Worm (Caenorhabditis elegans) whole organism, young adult: ENCODE results near the gene R08C7.1.

Experiments used
- B0261.1 ChIP-seq: sonication (generic microtip); optimal IDR thresholded peaks from 2 replicates; lab custom pipeline; 2016; ENCODE audit warnings: mild to moderate bottlenecking, missing genetic modification characterization, moderate library complexity, missing compliant biosample characterization
- C06A6.2 ChIP-seq: fragments of 200-800 bp; sonication (Bioruptor generic); conservative IDR thresholded peaks from 2 replicates; pipeline ENCODE4 v1.3.6; 2022; ENCODE audit warnings: missing genetic modification characterization, missing compliant biosample characterization
- C17E4.6 ChIP-seq: fragments of 200-800 bp; sonication (Bioruptor generic); IDR thresholded peaks from 2 replicates; pipeline ENCODE4 v1.3.6; 2022; ENCODE audit warnings: missing genetic modification reagents, missing genetic modification characterization, missing compliant biosample characterization
- F22D6.2 ChIP-seq: sonication (generic microtip); optimal IDR thresholded peaks from 2 replicates; lab custom pipeline; 2016; ENCODE audit warnings: mild to moderate bottlenecking, missing genetic modification characterization, missing compliant biosample characterization
- F33H1.4 ChIP-seq: fragments of 200-800 bp; sonication (Bioruptor generic); IDR thresholded peaks from 2 replicates; pipeline ENCODE4 v1.3.6; 2022; ENCODE audit warnings: missing genetic modification reagents, missing genetic modification characterization, missing compliant biosample characterization
- F49E8.2 ChIP-seq: sonication (generic microtip); optimal IDR thresholded peaks from 3 replicates; lab custom pipeline; 2017; ENCODE audit warnings: missing genetic modification characterization, mild to moderate bottlenecking, missing compliant biosample characterization, antibody characterized with exemption, moderate library complexity; ENCODE audit not compliant: insufficient read depth
- F52B5.7 ChIP-seq: sonication (generic microtip); optimal IDR thresholded peaks from 2 replicates; lab custom pipeline; 2016; ENCODE audit warnings: mild to moderate bottlenecking, missing genetic modification characterization, missing compliant biosample characterization
- K11D2.4 ChIP-seq: fragments of 200-800 bp; sonication (Bioruptor generic); IDR thresholded peaks from 2 replicates; pipeline ENCODE4 v1.3.6; 2022; ENCODE audit warnings: missing genetic modification reagents, missing genetic modification characterization, missing compliant biosample characterization
- K12H6.12 ChIP-seq: fragments of 200-800 bp; sonication (Bioruptor generic); optimal IDR thresholded peaks from 2 replicates; lab custom pipeline; 2018; ENCODE audit warnings: mild to moderate bottlenecking, missing genetic modification characterization, missing compliant biosample characterization
- Y53F4B.3 ChIP-seq: fragments of 200-800 bp; sonication (Bioruptor generic); IDR thresholded peaks from 2 replicates; pipeline ENCODE4 v1.3.6; 2022; ENCODE audit warnings: missing genetic modification reagents, missing genetic modification characterization, missing compliant biosample characterization
- Y95B8A.8 ChIP-seq: fragments of 200-800 bp; sonication (Bioruptor generic); IDR thresholded peaks from 2 replicates; pipeline ENCODE4 v1.3.6; 2022; ENCODE audit warnings: missing genetic modification reagents, missing genetic modification characterization, missing compliant biosample characterization
- aptf-3 ChIP-seq: fragments of 200-800 bp; sonication (Bioruptor generic); IDR thresholded peaks from 2 replicates; pipeline ENCODE4 v1.3.6; 2022; ENCODE audit warnings: missing genetic modification characterization, missing compliant biosample characterization
- atf-7 ChIP-seq: sonication (generic microtip); optimal IDR thresholded peaks from 2 replicates; lab custom pipeline; 2017; ENCODE audit warnings: mild to moderate bottlenecking, missing genetic modification characterization, missing compliant biosample characterization
- athp-1 ChIP-seq: sonication (generic microtip); optimal IDR thresholded peaks from 2 replicates; lab custom pipeline; 2017; ENCODE audit warnings: mild to moderate bottlenecking, missing genetic modification characterization, missing compliant biosample characterization
- attf-3 ChIP-seq: fragments of 200-800 bp; sonication (Bioruptor generic); conservative IDR thresholded peaks from 2 replicates; pipeline ENCODE4 v1.3.6; 2022; ENCODE audit warnings: missing genetic modification reagents, missing genetic modification characterization, missing compliant biosample characterization
- attf-5 ChIP-seq: fragments of 200-800 bp; sonication (Bioruptor generic); optimal IDR thresholded peaks from 2 replicates; lab custom pipeline; 2018; ENCODE audit warnings: mild to moderate bottlenecking, missing genetic modification characterization, missing compliant biosample characterization
- cebp-2 ChIP-seq: fragments of 200-800 bp; sonication (Bioruptor generic); IDR thresholded peaks from 2 replicates; pipeline ENCODE4 v1.3.6; 2022; ENCODE audit warnings: missing genetic modification characterization, missing compliant biosample characterization
- ceh-40 ChIP-seq: fragments of 200-800 bp; sonication (Bioruptor generic); IDR thresholded peaks from 2 replicates; pipeline ENCODE4 v1.3.6; 2022; ENCODE audit warnings: missing genetic modification characterization, missing compliant biosample characterization
- gei-17 ChIP-seq: fragments of 200-800 bp; sonication (Bioruptor generic); optimal IDR thresholded peaks from 2 replicates; lab custom pipeline; 2018; ENCODE audit warnings: mild to moderate bottlenecking, missing genetic modification characterization, missing compliant biosample characterization
- him-1 ChIP-seq: sonication (generic microtip); optimal IDR thresholded peaks from 2 replicates; lab custom pipeline; 2016; ENCODE audit warnings: missing genotype, missing genetic modification reagents, missing genetic modification characterization, missing compliant biosample characterization
- hlh-12 ChIP-seq: sonication (generic microtip); optimal IDR thresholded peaks from 2 replicates; lab custom pipeline; 2016; ENCODE audit warnings: missing genetic modification characterization, missing compliant biosample characterization
- let-526 ChIP-seq: fragments of 200-800 bp; sonication (Bioruptor generic); IDR thresholded peaks from 2 replicates; pipeline ENCODE4 v1.3.6; 2022; ENCODE audit warnings: missing genetic modification reagents, missing genetic modification characterization, missing compliant biosample characterization
- lin-40 ChIP-seq: sonication (generic microtip); optimal IDR thresholded peaks from 2 replicates; lab custom pipeline; 2016; ENCODE audit warnings: missing genetic modification characterization, mild to moderate bottlenecking, missing compliant biosample characterization, missing genotype, missing genetic modification reagents
- lsl-1 ChIP-seq: fragments of 200-800 bp; sonication (Bioruptor generic); optimal IDR thresholded peaks from 2 replicates; lab custom pipeline; 2018; ENCODE audit warnings: mild to moderate bottlenecking, missing genetic modification characterization, moderate library complexity, missing compliant biosample characterization
- lsy-27 ChIP-seq: sonication (generic microtip); optimal IDR thresholded peaks from 2 replicates; lab custom pipeline; 2017; ENCODE audit warnings: missing genetic modification characterization, mild to moderate bottlenecking, missing compliant biosample characterization, antibody characterized with exemption, missing genotype, borderline replicate concordance; ENCODE audit not compliant: insufficient read depth
- madf-10 ChIP-seq: sonication (generic microtip); optimal IDR thresholded peaks from 2 replicates; lab custom pipeline; 2016; ENCODE audit warnings: mild to moderate bottlenecking, missing genetic modification characterization, missing compliant biosample characterization
- madf-8 ChIP-seq: fragments of 200-800 bp; sonication (Bioruptor generic); conservative IDR thresholded peaks from 2 replicates; pipeline ENCODE4 v1.3.6; 2022; ENCODE audit warnings: missing genetic modification reagents, missing genetic modification characterization, missing compliant biosample characterization
- mcd-1 ChIP-seq: fragments of 200-800 bp; sonication (Bioruptor generic); IDR thresholded peaks from 2 replicates; pipeline ENCODE4 v1.3.6; 2022; ENCODE audit warnings: missing genetic modification reagents, missing genetic modification characterization, missing compliant biosample characterization
- mel-28 ChIP-seq: sonication (generic microtip); optimal IDR thresholded peaks from 2 replicates; lab custom pipeline; 2016; ENCODE audit warnings: borderline replicate concordance, mild to moderate bottlenecking, missing genetic modification characterization, missing compliant biosample characterization
- mes-4 ChIP-seq: sonication (generic microtip); optimal IDR thresholded peaks from 2 replicates; lab custom pipeline; 2016; ENCODE audit warnings: missing genotype, missing genetic modification characterization, missing compliant biosample characterization
- mxl-1 ChIP-seq: sonication (generic microtip); optimal IDR thresholded peaks from 2 replicates; lab custom pipeline; 2016; ENCODE audit warnings: missing genetic modification characterization, missing compliant biosample characterization
- nfya-2 ChIP-seq: fragments of 200-800 bp; sonication (Bioruptor generic); IDR thresholded peaks from 2 replicates; pipeline ENCODE4 v1.3.6; 2022; ENCODE audit warnings: missing genetic modification reagents, missing genetic modification characterization, missing compliant biosample characterization
- nhr-179 ChIP-seq: sonication (generic microtip); optimal IDR thresholded peaks from 2 replicates; lab custom pipeline; 2016; ENCODE audit warnings: mild to moderate bottlenecking, missing genetic modification characterization, missing compliant biosample characterization
- nhr-90 ChIP-seq: sonication (generic microtip); optimal IDR thresholded peaks from 2 replicates; lab custom pipeline; 2016; ENCODE audit warnings: missing genotype, mild to moderate bottlenecking, missing genetic modification characterization, missing compliant biosample characterization
- pbrm-1 ChIP-seq: fragments of 200-800 bp; sonication (Bioruptor generic); IDR thresholded peaks from 2 replicates; pipeline ENCODE4 v1.3.6; 2022; ENCODE audit warnings: missing genetic modification reagents, missing genetic modification characterization, missing compliant biosample characterization
- rec-8 ChIP-seq, 2 experiments: sonication (generic microtip); optimal IDR thresholded peaks; 2 replicates each; lab custom pipeline; 2016; ENCODE audit warnings: mild to moderate bottlenecking in 2 of 2, missing genetic modification characterization in 2 of 2, missing genetic modification reagents in 2 of 2, missing genotype in 2 of 2, missing biosample characterization in 1 of 2, missing compliant biosample characterization in 1 of 2, moderate library complexity in 1 of 2
- sea-2 ChIP-seq: fragments of 200-800 bp; sonication (Bioruptor generic); IDR thresholded peaks from 2 replicates; pipeline ENCODE4 v1.3.6; 2022; ENCODE audit warnings: missing genetic modification characterization, missing compliant biosample characterization
- snpc-1.1 ChIP-seq: sonication (generic microtip); optimal IDR thresholded peaks from 2 replicates; lab custom pipeline; 2017; ENCODE audit warnings: missing genetic modification characterization, mild to moderate bottlenecking, missing compliant biosample characterization, antibody characterized with exemption, moderate library complexity, missing genotype, missing genetic modification reagents; ENCODE audit not compliant: insufficient read depth
- snpc-1.3 ChIP-seq: sonication (generic microtip); optimal IDR thresholded peaks from 2 replicates; lab custom pipeline; 2017; ENCODE audit warnings: missing genetic modification characterization, mild to moderate bottlenecking, missing compliant biosample characterization, antibody characterized with exemption, moderate library complexity, missing genotype, missing genetic modification reagents; ENCODE audit not compliant: insufficient read depth
- snpc-3.4 ChIP-seq: sonication (generic microtip); optimal IDR thresholded peaks from 2 replicates; lab custom pipeline; 2017; ENCODE audit warnings: missing genetic modification characterization, mild to moderate bottlenecking, missing compliant biosample characterization, antibody characterized with exemption, moderate library complexity, missing genotype, missing genetic modification reagents
- tlf-1 ChIP-seq: fragments of 200-800 bp; sonication (Bioruptor generic); optimal IDR thresholded peaks from 2 replicates; lab custom pipeline; 2018; ENCODE audit warnings: mild to moderate bottlenecking, missing genetic modification characterization, missing compliant biosample characterization
- unc-130 ChIP-seq: sonication (generic microtip); optimal IDR thresholded peaks from 2 replicates; lab custom pipeline; 2016; ENCODE audit warnings: missing genetic modification reagents, missing genetic modification characterization, missing compliant biosample characterization
- unc-62 ChIP-seq: fragments of 150-350 bp; optimal IDR thresholded peaks from 2 replicates; lab custom pipeline; 2014; ENCODE audit warnings: missing biosample characterization, missing genetic modification reagents, missing genetic modification characterization
- zfh-2 ChIP-seq: fragments of 200-800 bp; sonication (Bioruptor generic); conservative IDR thresholded peaks from 2 replicates; pipeline ENCODE4 v1.3.6; 2022; ENCODE audit warnings: missing genetic modification reagents, missing genetic modification characterization, missing compliant biosample characterization
- ztf-18 ChIP-seq: sonication (generic microtip); optimal IDR thresholded peaks from 2 replicates; lab custom pipeline; 2016; ENCODE audit warnings: missing genotype, mild to moderate bottlenecking, missing genetic modification characterization, missing compliant biosample characterization
- ztf-25 ChIP-seq: fragments of 200-800 bp; sonication (Bioruptor generic); IDR thresholded peaks from 2 replicates; pipeline ENCODE4 v1.3.6; 2022; ENCODE audit warnings: missing genetic modification reagents, missing genetic modification characterization, missing compliant biosample characterization
- ztf-6 ChIP-seq: fragments of 200-800 bp; sonication (Bioruptor generic); IDR thresholded peaks from 2 replicates; pipeline ENCODE4 v1.3.6; 2022; ENCODE audit warnings: missing genetic modification reagents, missing genetic modification characterization, missing compliant biosample characterization

R08C7.1 gene

DNA sequence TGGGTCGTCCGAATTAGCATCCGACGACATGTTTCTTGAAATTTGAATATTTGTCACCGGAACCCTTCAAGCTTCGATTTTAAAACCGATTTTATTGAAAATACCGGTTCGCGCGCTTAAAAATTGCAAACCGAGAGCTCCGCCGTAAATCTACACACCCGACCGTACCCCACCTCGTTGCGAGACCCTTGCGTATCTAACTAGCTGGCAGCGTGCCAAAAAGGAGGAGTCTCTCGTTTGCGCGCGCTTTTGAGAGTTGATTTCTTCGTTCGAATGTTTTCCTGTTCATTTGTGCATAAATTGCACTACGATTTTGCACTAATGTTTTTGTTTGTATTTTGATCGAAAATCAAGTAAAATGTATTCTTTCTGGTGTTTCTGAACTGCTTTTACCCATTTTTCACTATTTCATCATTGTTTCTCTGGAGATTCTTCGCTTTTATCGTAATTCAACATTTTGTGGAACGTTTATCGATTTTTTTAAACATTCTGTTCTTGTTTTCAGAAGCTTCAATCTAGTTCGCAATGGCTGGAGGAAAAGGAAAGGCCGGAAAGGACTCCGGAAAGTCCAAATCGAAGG lies 5.9 kb upstream of the R08C7.1 start, which contains the start of the genes wapl-1 and htz-1 (continued):
- TF ChIP-seq ceh-40 (GFP tag; lab: Robert Waterston, UW) (no peak), unc-130 (GFP tag; lab: Kevin White, UChicago) (peak; percentile 74), C17E4.6 (peak; percentile 82; the same call in 1 of the 2 replicates), Y95B8A.8 (GFP tag; lab: Robert Waterston, UW) (peak; percentile 93), madf-8 (GFP tag; lab: Robert Waterston, UW) (peak; percentile 84), ztf-18 (tag; lab: Kevin White, UChicago) (peak; percentile 79), nhr-90 (tag; lab: Kevin White, UChicago) (no peak), F52B5.7 (tag; lab: Kevin White, UChicago) (peak; percentile 50), mxl-1 (tag; lab: Kevin White, UChicago) (no peak), lin-40 (tag; lab: Kevin White, UChicago) (peak; percentile 93), nfya-2 (GFP tag; lab: Robert Waterston, UW) (no peak), F22D6.2 (tag; lab: Kevin White, UChicago) (no peak), ztf-25 (GFP tag; lab: Robert Waterston, UW) (peak; percentile 66; the same call in 1 of the 2 replicates), unc-62 (GFP tag; lab: Kevin White, UChicago) (peak; percentile 21), mcd-1 (peak; percentile 93), mes-4 (tag; lab: Kevin White, UChicago) (no peak), tlf-1 (peak; percentile 96), K12H6.12 (tag; lab: Kevin White, UChicago) (peak; percentile 85), cebp-2 (GFP tag; lab: Robert Waterston, UW) (peak; percentile 72; the same call in 1 of the 2 replicates), B0261.1 (no peak), aptf-3 (GFP tag; lab: Robert Waterston, UW) (no peak), F33H1.4 (GFP tag; lab: Robert Waterston, UW) (peak; percentile 99), mel-28 (tag; lab: Kevin White, UChicago) (no peak), attf-3 (GFP tag; lab: Robert Waterston, UW) (peak; percentile 67), rec-8 (tag; optimal IDR thresholded peaks at IDR 0.05; lab: Kevin White, UChicago) (no peak), lsy-27 (peak; percentile 63), F49E8.2 (tag; lab: Kevin White, UChicago) (peak; percentile 78), atf-7 (tag; lab: Kevin White, UChicago) (peak; percentile 72), madf-10 (tag; lab: Kevin White, UChicago) (peak; percentile 65), ztf-6 (GFP tag; lab: Robert Waterston, UW) (no peak; the same call in 1 of the 2 replicates), K11D2.4 (GFP tag; lab: Robert Waterston, UW) (peak; percentile 88), attf-5 (GFP tag; lab: Kevin White, UChicago) (peak; percentile 94), lsl-1 (GFP tag; lab: Kevin White, UChicago) (peak; percentile 96), athp-1 (peak; percentile 65), snpc-1.3 (peak; percentile 79), hlh-12 (tag; lab: Kevin White, UChicago) (no peak), snpc-3.4 (tag; lab: Kevin White, UChicago) (peak; percentile 90), gei-17 (peak; percentile 27), nhr-179 (tag; lab: Kevin White, UChicago) (no peak), C06A6.2 (GFP tag; lab: Robert Waterston, UW) (peak; percentile 85), zfh-2 (peak; percentile 64; the same call in 1 of the 2 replicates), sea-2 (GFP tag; lab: Robert Waterston, UW) (no peak), let-526 (GFP tag; lab: Robert Waterston, UW) (peak; percentile 20; the same call in 1 of the 2 replicates), him-1 (no peak), pbrm-1 (GFP tag; lab: Robert Waterston, UW) (peak; percentile 94), snpc-1.1 (peak; percentile 45), Y53F4B.3 (no peak)
